Worm (Caenorhabditis elegans): ENCODE measurements around the gene W06A7.4.

The W06A7.4 gene

ce11 chrV:14784160-14784774 lies 40.0 kb upstream of the W06A7.4 start, which contains the start of gene Y50E8A.12:
Gene Y50E8A.12, minus strand, starts transcription at chrV:14784210.
- TF ChIP-seq Y79H2A.3 (GFP tag; conservative IDR thresholded peaks at IDR 0.05) (no peak), rpc-1 (optimal IDR thresholded peaks at IDR 0.05) (no peak), rpc-1 (tag; optimal IDR thresholded peaks at IDR 0.05) (no peak), Y56A3A.18 (GFP tag; IDR thresholded peaks at IDR 0.05) (no peak), nhr-27 (tag; optimal IDR thresholded peaks at IDR 0.05) (no peak), bed-1 (GFP tag; IDR thresholded peaks at IDR 0.05) (no peak), madf-8 (GFP tag; conservative IDR thresholded peaks at IDR 0.05) (no peak), Y53G8AR.9 (GFP tag; conservative IDR thresholded peaks at IDR 0.05) (no peak), attf-3 (GFP tag; conservative IDR thresholded peaks at IDR 0.05) (no peak), let-607 (tag; optimal IDR thresholded peaks at IDR 0.05) (no peak), him-1 (tag; optimal IDR thresholded peaks at IDR 0.05) (no peak), snpc-1.3 (tag; optimal IDR thresholded peaks at IDR 0.05; ENCODE audit: insufficient read depth) (no peak), snpc-3.4 (tag; optimal IDR thresholded peaks at IDR 0.05) (no peak)

- TF ChIP-seq Y56A3A.18 (GFP tag; IDR thresholded peaks at IDR 0.05), result no peak
- peak; percentile 67; the same call in 1 of the 2 replicates for TF ChIP-seq nfyb-1 (GFP tag; IDR thresholded peaks at IDR 0.05)
- no peak for TF ChIP-seq chd-7 (tag; optimal IDR thresholded peaks at IDR 0.05)
- no peak for TF ChIP-seq T07F8.4 (tag; optimal IDR thresholded peaks at IDR 0.05)
Observed at ce11 chrV:14784787-14785186, 39.4 kb upstream of the W06A7.4 start.

ce11 chrV:14788462-14788861 lies 35.8 kb upstream of the W06A7.4 start:
- TF ChIP-seq akir-1 (GFP tag; optimal IDR thresholded peaks at IDR 0.05) (no peak), ceh-79 (tag; optimal IDR thresholded peaks at IDR 0.05) (no peak), F37B4.10 (GFP tag; IDR thresholded peaks at IDR 0.05) (no peak), snpc-1.3 (tag; optimal IDR thresholded peaks at IDR 0.05; ENCODE audit: insufficient read depth) (no peak), unc-62 (GFP tag; optimal IDR thresholded peaks at IDR 0.05) (no peak), tlf-1 (GFP tag; optimal IDR thresholded peaks at IDR 0.05) (no peak), ccch-3 (GFP tag; optimal IDR thresholded peaks at IDR 0.05) (no peak), ets-4 (GFP tag; optimal IDR thresholded peaks at IDR 0.05) (no peak), pbrm-1 (GFP tag; IDR thresholded peaks at IDR 0.05) (no peak), him-1 (tag; optimal IDR thresholded peaks at IDR 0.05) (no peak), madf-6 (GFP tag; IDR thresholded peaks at IDR 0.05) (no peak), B0336.3 (GFP tag; IDR thresholded peaks at IDR 0.05) (no peak)

ce11 chrV:14790792-14791191 lies 33.4 kb upstream of the W06A7.4 start:
- no peak for TF ChIP-seq K11D2.4 (GFP tag; IDR thresholded peaks at IDR 0.05)

ce11 chrV:14791703-14792102 lies 32.5 kb upstream of the W06A7.4 start:
- TF ChIP-seq unc-130 (GFP tag; optimal IDR thresholded peaks at IDR 0.05) (no peak), hrde-1 (tag; optimal IDR thresholded peaks at IDR 0.05; ENCODE audit: borderline replicate concordance) (no peak), nhr-27 (tag; optimal IDR thresholded peaks at IDR 0.05) (no peak), C06A6.2 (GFP tag; conservative IDR thresholded peaks at IDR 0.05) (no peak), attf-3 (GFP tag; conservative IDR thresholded peaks at IDR 0.05) (no peak), sptf-2 (GFP tag; optimal IDR thresholded peaks at IDR 0.05) (no peak), dox-1 (GFP tag; IDR thresholded peaks at IDR 0.05) (no peak), somi-1 (GFP tag; optimal IDR thresholded peaks at IDR 0.05) (no peak), C17E4.6 (GFP tag; IDR thresholded peaks at IDR 0.05) (no peak), egl-44 (GFP tag; IDR thresholded peaks at IDR 0.05) (no peak), atf-7 (tag; optimal IDR thresholded peaks at IDR 0.05) (no peak), ceh-27 (GFP tag; optimal IDR thresholded peaks at IDR 0.05) (no peak), hlh-12 (tag; optimal IDR thresholded peaks at IDR 0.05) (no peak), snpc-4 (GFP tag; optimal IDR thresholded peaks at IDR 0.05) (no peak), snpc-4 (tag; optimal IDR thresholded peaks at IDR 0.05) (no peak), ztf-18 (tag; optimal IDR thresholded peaks at IDR 0.05) (no peak), bed-2 (GFP tag; IDR thresholded peaks at IDR 0.05) (no peak), B0336.3 (GFP tag; IDR thresholded peaks at IDR 0.05) (no peak), madf-6 (GFP tag; IDR thresholded peaks at IDR 0.05) (no peak)
